Worm (Caenorhabditis elegans): ENCODE measurements around the gene arx-4.

Gene arx-4

DNA sequence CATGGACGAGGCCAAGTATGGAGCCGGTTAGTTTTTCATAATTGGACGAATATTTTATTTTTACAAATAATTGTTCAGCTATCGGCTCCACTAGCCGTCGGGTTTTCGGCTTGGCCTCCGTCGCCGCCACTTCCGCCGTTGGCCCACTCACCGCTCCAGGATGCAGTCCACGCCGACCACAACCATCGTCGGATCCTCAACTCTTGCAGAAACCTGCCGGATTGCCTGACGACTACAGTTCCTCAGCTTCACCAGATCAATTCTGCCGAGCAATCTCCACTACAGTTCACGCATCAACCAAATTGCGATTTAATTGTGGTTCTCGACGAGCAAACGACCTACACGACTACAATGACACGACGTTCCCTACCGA is 27.7 kb upstream of the arx-4 start (continued):
- TF ChIP-seq lir-1 (GFP tag; conservative IDR thresholded peaks at IDR 0.05), result no peak

- TF ChIP-seq pha-4 (tag; optimal IDR thresholded peaks at IDR 0.05), result no peak
- TF ChIP-seq F39B2.1 (GFP tag; IDR thresholded peaks at IDR 0.05), result no peak
- peak; percentile 80 for TF ChIP-seq ama-1 (optimal IDR thresholded peaks at IDR 0.05)
- TF ChIP-seq ama-1 (GFP tag; optimal IDR thresholded peaks at IDR 0.05), result no peak
- TF ChIP-seq lin-54 (GFP tag; optimal IDR thresholded peaks at IDR 0.05), result no peak
- no peak for TF ChIP-seq ekl-4 (GFP tag; IDR thresholded peaks at IDR 0.05)
- no peak for TF ChIP-seq madf-6 (GFP tag; IDR thresholded peaks at IDR 0.05)
- no peak for TF ChIP-seq unc-62 (GFP tag; optimal IDR thresholded peaks at IDR 0.05)
- TF ChIP-seq F49E8.2 (tag; optimal IDR thresholded peaks at IDR 0.05; ENCODE audit: insufficient read depth), result no peak
- TF ChIP-seq sptf-2 (GFP tag; optimal IDR thresholded peaks at IDR 0.05), result no peak
- no peak for TF ChIP-seq snpc-1.3 (tag; optimal IDR thresholded peaks at IDR 0.05; ENCODE audit: insufficient read depth)
- no peak for TF ChIP-seq aptf-3 (GFP tag; IDR thresholded peaks at IDR 0.05)
- TF ChIP-seq K11D2.4 (GFP tag; IDR thresholded peaks at IDR 0.05), result no peak
- no peak for TF ChIP-seq sea-2 (GFP tag; IDR thresholded peaks at IDR 0.05)
- TF ChIP-seq lsl-1 (GFP tag; optimal IDR thresholded peaks at IDR 0.05), result no peak
- peak; percentile 39; the same call in 1 of the 2 replicates for TF ChIP-seq Y56A3A.18 (GFP tag; IDR thresholded peaks at IDR 0.05)
- TF ChIP-seq ztf-25 (GFP tag; IDR thresholded peaks at IDR 0.05), result no peak
- no peak for TF ChIP-seq Y79H2A.3 (GFP tag; conservative IDR thresholded peaks at IDR 0.05)
Measured at ce11 chrIII:835208-835607, 26.9 kb upstream of the arx-4 start.

DNA sequence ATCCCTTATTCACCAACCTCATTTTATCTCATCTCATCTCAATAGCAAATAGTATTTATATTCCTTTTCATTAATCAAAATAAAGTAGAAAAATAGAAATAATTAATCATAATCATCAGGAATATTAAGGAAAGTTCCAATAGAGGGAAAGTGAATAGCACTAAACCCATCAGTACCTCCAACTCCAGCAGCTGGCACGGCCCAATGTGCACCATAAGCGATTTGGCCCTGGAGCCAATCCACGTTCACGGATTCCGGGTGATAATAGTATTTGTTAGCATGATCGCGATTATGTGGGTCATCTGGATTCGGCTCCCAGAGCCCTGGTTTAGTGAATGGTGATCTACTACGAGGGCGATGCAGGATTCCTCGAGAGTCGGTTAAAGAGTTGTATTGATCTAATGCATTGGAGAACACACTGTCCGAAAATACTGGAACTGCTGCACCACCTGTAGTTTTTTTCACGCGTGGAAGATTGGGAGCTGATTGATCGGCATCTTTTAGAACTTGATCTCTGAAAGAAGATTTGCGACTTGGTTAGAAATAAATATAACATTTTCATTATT is 26.3 kb upstream of the arx-4 start:
- TF ChIP-seq tbp1 (GFP tag; optimal IDR thresholded peaks at IDR 0.05), result peak; percentile 74
- TF ChIP-seq lsy-27 (tag; optimal IDR thresholded peaks at IDR 0.05; ENCODE audit: borderline replicate concordance, insufficient read depth), result no peak
- TF ChIP-seq F39B2.1 (GFP tag; IDR thresholded peaks at IDR 0.05), result peak; percentile 72; the same call in 1 of the 2 replicates
- peak; percentile 92 for TF ChIP-seq dox-1 (GFP tag; IDR thresholded peaks at IDR 0.05)
- peak; percentile 98 for TF ChIP-seq F10E7.11 (tag; optimal IDR thresholded peaks at IDR 0.05)
- TF ChIP-seq ceh-91 (GFP tag; IDR thresholded peaks at IDR 0.05), result no peak
- peak; percentile 62 for TF ChIP-seq pha-4 (tag; optimal IDR thresholded peaks at IDR 0.05)
- peak; percentile 91 for TF ChIP-seq Y95B8A.8 (GFP tag; IDR thresholded peaks at IDR 0.05)
- no peak for TF ChIP-seq F23B12.7 (tag; optimal IDR thresholded peaks at IDR 0.05; ENCODE audit: insufficient read depth)
- peak; percentile 99 for TF ChIP-seq B0336.3 (GFP tag; IDR thresholded peaks at IDR 0.05)
- peak; percentile 90 for TF ChIP-seq Y79H2A.3 (GFP tag; conservative IDR thresholded peaks at IDR 0.05)
- TF ChIP-seq F57C9.4 (tag; optimal IDR thresholded peaks at IDR 0.05), result peak; percentile 98
- peak; percentile 96 for TF ChIP-seq aptf-3 (GFP tag; IDR thresholded peaks at IDR 0.05)
- peak; percentile 61 for TF ChIP-seq ZK185.1 (tag; optimal IDR thresholded peaks at IDR 0.05; ENCODE audit: poor library complexity, severe bottlenecking)
- peak; percentile 96 for TF ChIP-seq pbrm-1 (GFP tag; IDR thresholded peaks at IDR 0.05)
- peak; percentile 43; the same call in 1 of the 2 replicates for TF ChIP-seq ztf-6 (GFP tag; IDR thresholded peaks at IDR 0.05)
- TF ChIP-seq cebp-2 (GFP tag; IDR thresholded peaks at IDR 0.05), result peak; percentile 86
- peak; percentile 68 to 83 for TF ChIP-seq let-607 (tag; optimal IDR thresholded peaks at IDR 0.05)
- TF ChIP-seq nhr-80 (tag; optimal IDR thresholded peaks at IDR 0.05), result peak; percentile 31
- peak; percentile 100 for TF ChIP-seq zim-3 (tag; optimal IDR thresholded peaks at IDR 0.05)
- peak; percentile 94 for TF ChIP-seq madf-3 (GFP tag; IDR thresholded peaks at IDR 0.05)
- TF ChIP-seq madf-10 (tag; optimal IDR thresholded peaks at IDR 0.05), result peak; percentile 81
- TF ChIP-seq ama-1 (optimal IDR thresholded peaks at IDR 0.05), result peak; percentile 91
- TF ChIP-seq ama-1 (GFP tag; optimal IDR thresholded peaks at IDR 0.05), result peak in 1 of 2 experiments; percentile 65
- no peak for TF ChIP-seq F49E8.2 (tag; optimal IDR thresholded peaks at IDR 0.05; ENCODE audit: insufficient read depth)
- TF ChIP-seq let-526 (GFP tag; IDR thresholded peaks at IDR 0.05), result no peak; the same call in none of the 2 replicates
- no peak for TF ChIP-seq F37B4.10 (GFP tag; IDR thresholded peaks at IDR 0.05)
- TF ChIP-seq ekl-4 (GFP tag; IDR thresholded peaks at IDR 0.05), result peak; percentile 93
- TF ChIP-seq somi-1 (GFP tag; optimal IDR thresholded peaks at IDR 0.05), result peak; percentile 86
- TF ChIP-seq B0019.2 (GFP tag; conservative IDR thresholded peaks at IDR 0.05), result 0 out of 2 replicates have a peak, but pooled peaks have one; percentile 36
- peak; percentile 99 for TF ChIP-seq chd-7 (tag; optimal IDR thresholded peaks at IDR 0.05)
- peak; percentile 79 for TF ChIP-seq madf-6 (GFP tag; IDR thresholded peaks at IDR 0.05)
- TF ChIP-seq attf-5 (GFP tag; optimal IDR thresholded peaks at IDR 0.05), result peak; percentile 86
